Worm (Caenorhabditis elegans) whole organism, late embryonic: ENCODE data around the gene F13H6.5.

Experiments used
- F13H6.1 ChIP-seq: sonication (generic microtip); optimal IDR thresholded peaks from 2 replicates; lab custom pipeline; 2016; ENCODE audit warnings: missing genetic modification characterization, missing compliant biosample characterization
- ama-1 ChIP-seq: fragments of 150-350 bp; optimal IDR thresholded peaks from 2 replicates; lab custom pipeline; 2014
- ceh-2 ChIP-seq: sonication (generic microtip); optimal IDR thresholded peaks from 2 replicates; lab custom pipeline; 2016; ENCODE audit warnings: missing genotype, missing genetic modification characterization, missing compliant biosample characterization
- che-1 ChIP-seq: sonication (generic microtip); optimal IDR thresholded peaks from 2 replicates; lab custom pipeline; 2016; ENCODE audit warnings: mild to moderate bottlenecking, missing genetic modification characterization, missing compliant biosample characterization
- ets-4 ChIP-seq: sonication (generic microtip); optimal IDR thresholded peaks from 2 replicates; lab custom pipeline; 2016; ENCODE audit warnings: missing genetic modification characterization, missing compliant biosample characterization
- nfya-1 ChIP-seq: sonication (generic microtip); optimal IDR thresholded peaks from 2 replicates; lab custom pipeline; 2017; ENCODE audit warnings: missing genetic modification characterization, mild to moderate bottlenecking, missing compliant biosample characterization, antibody characterized with exemption, moderate library complexity
- pqm-1 ChIP-seq: sonication (generic microtip); optimal IDR thresholded peaks from 2 replicates; lab custom pipeline; 2016; ENCODE audit warnings: missing genetic modification characterization, missing compliant biosample characterization
- sdc-2 ChIP-seq: sonication (generic microtip); optimal IDR thresholded peaks from 2 replicates; lab custom pipeline; 2016; ENCODE audit warnings: missing genotype, missing genetic modification characterization, missing compliant biosample characterization
- ztf-16 ChIP-seq: sonication (generic microtip); optimal IDR thresholded peaks from 2 replicates; lab custom pipeline; 2017; ENCODE audit warnings: missing genetic modification characterization, missing compliant biosample characterization

DNA sequence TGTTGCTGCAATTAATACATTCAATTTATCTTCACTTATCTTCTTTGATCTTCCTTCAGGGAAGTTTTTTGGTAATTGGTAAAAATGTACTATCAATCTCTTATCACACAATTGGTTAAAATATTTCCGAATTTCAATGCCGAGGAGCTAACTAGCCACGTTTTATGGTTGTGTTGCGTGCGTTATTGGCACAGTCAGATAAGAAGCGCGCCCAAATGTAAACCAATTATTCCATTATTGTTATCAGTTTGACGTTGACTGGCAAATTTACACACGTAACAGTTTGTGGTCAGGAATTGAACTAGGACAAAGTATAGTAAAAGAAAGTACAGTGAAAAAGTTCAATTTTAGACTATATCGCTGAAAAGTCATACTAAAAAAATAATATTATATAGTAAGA, 32.8 kb upstream of the F13H6.5 start:
- no peak for TF ChIP-seq ets-4 (tag; lab: Kevin White, UChicago)
- TF ChIP-seq ama-1 (lab: Kevin White, UChicago) = no peak
- TF ChIP-seq F13H6.1 (tag; lab: Kevin White, UChicago) = no peak
- TF ChIP-seq ceh-2 (tag; lab: Kevin White, UChicago) = no peak
- TF ChIP-seq che-1 (tag; lab: Kevin White, UChicago) = no peak
- TF ChIP-seq pqm-1 = no peak
- TF ChIP-seq sdc-2 (tag; lab: Kevin White, UChicago) = no peak
- TF ChIP-seq ztf-16 (tag; lab: Kevin White, UChicago) = no peak
- no peak for TF ChIP-seq nfya-1 (tag; lab: Kevin White, UChicago)
